Worm (Caenorhabditis elegans): ENCODE data around the gene F58D12.3.

The F58D12.3 gene

DNA sequence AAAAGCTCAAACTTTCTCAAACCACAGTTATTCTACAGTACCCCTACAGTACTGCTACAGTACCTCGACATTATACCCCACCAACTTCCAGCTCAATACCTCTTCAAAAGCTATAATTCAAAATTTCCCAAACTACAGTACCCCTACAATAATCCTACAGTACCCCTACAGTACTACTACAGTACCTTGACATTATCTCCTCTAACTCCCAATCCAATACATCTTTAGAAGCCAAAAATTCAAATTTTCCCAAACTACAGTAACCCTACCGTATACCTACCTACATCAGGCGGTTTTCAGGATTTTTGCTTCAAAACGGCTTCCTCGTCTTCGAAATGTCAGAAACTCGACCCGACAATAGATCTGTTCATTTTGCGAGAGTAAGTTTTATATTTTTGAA lies at the start of gene F58D12.3:
Gene F58D12.3 (plus strand): TSS at position 301 of the 400 bp plus-strand sequence.
- TF ChIP-seq spr-3 (GFP tag; optimal IDR thresholded peaks at IDR 0.05) (no peak), unc-62 (GFP tag; optimal IDR thresholded peaks at IDR 0.05 in 1 of 2) (peak in 1 of 2 experiments; percentile 32), unc-62 (tag; optimal IDR thresholded peaks at IDR 0.05) (no peak)

DNA sequence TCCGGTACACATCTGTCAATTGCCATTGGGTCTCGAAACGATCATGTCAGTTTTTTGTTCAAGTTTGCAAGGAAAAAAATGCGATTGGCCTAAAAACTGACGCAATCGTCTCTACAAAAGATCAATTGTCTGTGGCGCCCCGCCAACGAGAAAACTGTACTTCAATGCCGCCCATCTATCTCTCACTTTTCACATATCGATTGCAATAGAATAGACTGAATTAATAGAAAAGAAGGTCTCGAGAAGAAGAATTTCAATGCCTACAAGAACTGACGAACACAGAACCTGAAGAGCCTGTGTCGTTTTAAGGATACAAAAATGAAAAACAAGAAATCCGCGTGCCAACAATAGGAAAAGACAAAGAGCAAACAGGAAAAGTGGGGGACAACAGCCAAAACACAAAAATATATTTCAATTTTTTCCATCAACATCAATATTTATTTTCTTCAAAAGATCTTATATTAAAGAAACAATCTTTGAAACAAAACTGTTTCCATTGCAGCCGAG lies 49.2 kb upstream of the F58D12.3 start:
- no peak for TF ChIP-seq cey-2 (tag; optimal IDR thresholded peaks at IDR 0.05; ENCODE audit: borderline replicate concordance, insufficient read depth)
- peak; percentile 47 for TF ChIP-seq lin-38 (GFP tag; IDR thresholded peaks at IDR 0.05)
- TF ChIP-seq egl-43 (GFP tag; IDR thresholded peaks at IDR 0.05), result no peak
- no peak for TF ChIP-seq Y75B8A.6 (GFP tag; IDR thresholded peaks at IDR 0.05)
- 0 out of 2 replicates have a peak, but pooled peaks have one; percentile 5 for TF ChIP-seq arid-1 (GFP tag; conservative IDR thresholded peaks at IDR 0.05)
- peak; percentile 72 for TF ChIP-seq zfp-3 (GFP tag; conservative IDR thresholded peaks at IDR 0.05)
- TF ChIP-seq nhr-48 (tag; optimal IDR thresholded peaks at IDR 0.05), result peak; percentile 4
- TF ChIP-seq ama-1 (optimal IDR thresholded peaks at IDR 0.05), result peak; percentile 90
- peak; percentile 58 for TF ChIP-seq mes-2 (tag; optimal IDR thresholded peaks at IDR 0.05; ENCODE audit: poor library complexity, severe bottlenecking)
- no peak for TF ChIP-seq mxl-2 (GFP tag; conservative IDR thresholded peaks at IDR 0.05)
- TF ChIP-seq mep-1 (tag; optimal IDR thresholded peaks at IDR 0.05), result peak; percentile 21
- TF ChIP-seq lim-7 (GFP tag; IDR thresholded peaks at IDR 0.05), result no peak
- peak in 1 of 2 experiments; percentile 39 for TF ChIP-seq daf-16 (GFP tag; optimal IDR thresholded peaks at IDR 0.05)
- TF ChIP-seq daf-16 (tag; optimal IDR thresholded peaks at IDR 0.05), result peak; percentile 35
- TF ChIP-seq unc-130 (GFP tag; optimal IDR thresholded peaks at IDR 0.05), result peak; percentile 20
- TF ChIP-seq lin-15B (tag; optimal IDR thresholded peaks at IDR 0.05), result no peak
- no peak for TF ChIP-seq egl-27 (tag; optimal IDR thresholded peaks at IDR 0.05)
- peak; percentile 87 for TF ChIP-seq dve-1 (tag; optimal IDR thresholded peaks at IDR 0.05; ENCODE audit: insufficient read depth)
- TF ChIP-seq ceh-20 (GFP tag; IDR thresholded peaks at IDR 0.05), result 0 out of 2 replicates have a peak, but pooled peaks have one; percentile 24
- TF ChIP-seq nhr-77 (tag; optimal IDR thresholded peaks at IDR 0.05), result no peak
- TF ChIP-seq dmd-6 (GFP tag; IDR thresholded peaks at IDR 0.05), result peak; percentile 62; the same call in 1 of the 2 replicates
- no peak for TF ChIP-seq F26F4.8 (GFP tag; conservative IDR thresholded peaks at IDR 0.05)
- TF ChIP-seq F49E8.2 (tag; optimal IDR thresholded peaks at IDR 0.05; ENCODE audit: borderline replicate concordance), result peak; percentile 14
- TF ChIP-seq nhr-6 (tag; optimal IDR thresholded peaks at IDR 0.05), result peak; percentile 69
- TF ChIP-seq pha-4 (GFP tag; IDR thresholded peaks at IDR 0.05), result peak; percentile 35; the same call in 1 of the 2 replicates
- no peak for TF ChIP-seq pha-4 (tag; optimal IDR thresholded peaks at IDR 0.05)
- TF ChIP-seq daf-19 (GFP tag; conservative IDR thresholded peaks at IDR 0.05), result peak; percentile 58; the same call in 1 of the 2 replicates
- peak; percentile 26 for TF ChIP-seq pqm-1 (tag; optimal IDR thresholded peaks at IDR 0.05)
- peak; percentile 62 for TF ChIP-seq nhr-102 (tag; optimal IDR thresholded peaks at IDR 0.05)
- TF ChIP-seq spr-1 (tag; optimal IDR thresholded peaks at IDR 0.05), result no peak
- no peak for TF ChIP-seq nhr-76 (tag; optimal IDR thresholded peaks at IDR 0.05)
- no peak for TF ChIP-seq Y105C5A.15 (GFP tag; IDR thresholded peaks at IDR 0.05)
- peak; percentile 28 for TF ChIP-seq rbr-2 (tag; optimal IDR thresholded peaks at IDR 0.05)
- peak; percentile 14 for TF ChIP-seq spr-3 (GFP tag; optimal IDR thresholded peaks at IDR 0.05)
- TF ChIP-seq nhr-28 (tag; optimal IDR thresholded peaks at IDR 0.05), result peak; percentile 3
- TF ChIP-seq mdt-29 (GFP tag; IDR thresholded peaks at IDR 0.05), result no peak
- TF ChIP-seq aha-1 (tag), result peak; percentile 98
- TF ChIP-seq hlh-11 (tag; optimal IDR thresholded peaks at IDR 0.05), result peak; percentile 64
- TF ChIP-seq lsy-2 (tag; optimal IDR thresholded peaks at IDR 0.05), result peak in 1 of 2 experiments; percentile 76
- TF ChIP-seq ctbp-1 (GFP tag; IDR thresholded peaks at IDR 0.05), result 0 out of 2 replicates have a peak, but pooled peaks have one; percentile 13
- TF ChIP-seq nhr-111 (GFP tag; optimal IDR thresholded peaks at IDR 0.05), result no peak
- TF ChIP-seq dpl-1 (GFP tag; optimal IDR thresholded peaks at IDR 0.05), result peak; percentile 46
- peak; percentile 25 for TF ChIP-seq hlh-30 (tag; optimal IDR thresholded peaks at IDR 0.05; ENCODE audit: insufficient read depth)
